Worm (Caenorhabditis elegans) whole organism, late embryonic: ENCODE measurements around the gene fip-5.

Source experiments
- F13H6.1 ChIP-seq: sonication (generic microtip); optimal IDR thresholded peaks from 2 replicates; lab custom pipeline; 2016; ENCODE audit warnings: missing genetic modification characterization, missing compliant biosample characterization
- ama-1 ChIP-seq: fragments of 150-350 bp; optimal IDR thresholded peaks from 2 replicates; lab custom pipeline; 2014
- lin-11 ChIP-seq: fragments of 200-800 bp; sonication (Bioruptor generic); optimal IDR thresholded peaks from 2 replicates; lab custom pipeline; 2018; ENCODE audit warnings: mild to moderate bottlenecking, missing genetic modification characterization, missing compliant biosample characterization
- pha-4 ChIP-seq: fragments of 150-350 bp; optimal IDR thresholded peaks from 2 replicates; lab custom pipeline; 2018; ENCODE audit warnings: missing biosample characterization, missing genetic modification reagents, missing genetic modification characterization
- ref-2 ChIP-seq: sonication (generic microtip); optimal IDR thresholded peaks from 2 replicates; lab custom pipeline; 2016; ENCODE audit warnings: missing genetic modification characterization, missing compliant biosample characterization

DNA sequence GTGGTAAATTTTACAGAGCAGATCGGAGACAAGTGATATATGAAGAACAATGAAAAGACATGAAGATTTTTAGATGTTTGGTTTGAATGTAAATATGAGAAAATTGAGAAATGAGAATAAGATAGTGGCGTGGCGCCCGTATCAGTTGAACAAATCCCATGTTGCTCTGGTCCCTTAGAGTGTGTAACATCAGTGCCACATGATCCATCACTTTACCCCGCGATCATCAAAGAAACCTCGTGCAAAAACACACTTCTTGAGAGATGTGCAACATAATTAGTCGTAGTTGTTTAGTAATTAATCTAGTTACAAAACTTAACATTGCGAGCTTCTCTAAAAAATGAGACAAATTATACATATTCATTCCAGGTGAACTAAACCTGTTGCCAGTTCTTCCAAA lies 48.5 kb upstream of the fip-5 start:
- TF ChIP-seq lin-11, result no peak
- TF ChIP-seq F13H6.1 (tag; lab: Kevin White, UChicago), result no peak
- TF ChIP-seq ama-1 (lab: Kevin White, UChicago), result no peak
- no peak for TF ChIP-seq pha-4 (tag; lab: Kevin White, UChicago)
- no peak for TF ChIP-seq ref-2 (tag; lab: Kevin White, UChicago)
